Worm (Caenorhabditis elegans): ENCODE data around the gene sti-1.
A peak's percentile ranks its signal among the peaks of the same experiment; 100 is the strongest.

Gene sti-1

ce11 chrV:764732-765131 lies 8.6 kb upstream of the sti-1 start, which contains the start of gene str-238:
str-238 (plus strand) TSS chrV:765032.
- TF ChIP-seq skn-1 (tag; optimal IDR thresholded peaks at IDR 0.05): no peak
- TF ChIP-seq elt-1 (tag; optimal IDR thresholded peaks at IDR 0.05): no peak
- no peak for TF ChIP-seq ztf-11 (tag; optimal IDR thresholded peaks at IDR 0.05)
- no peak for TF ChIP-seq hmg-11 (tag; optimal IDR thresholded peaks at IDR 0.05)

ce11 chrV:772210-772609 lies 1.1 kb upstream of the sti-1 start:
- no peak for TF ChIP-seq tbx-2 (tag; optimal IDR thresholded peaks at IDR 0.05)
- no peak for TF ChIP-seq daf-12 (tag; optimal IDR thresholded peaks at IDR 0.05)
- TF ChIP-seq elt-3 (tag; optimal IDR thresholded peaks at IDR 0.05): no peak
- TF ChIP-seq ztf-4 (tag; optimal IDR thresholded peaks at IDR 0.05): no peak
- TF ChIP-seq pha-4 (tag; optimal IDR thresholded peaks at IDR 0.05): no peak
- no peak for TF ChIP-seq elt-2 (tag; optimal IDR thresholded peaks at IDR 0.05)
- TF ChIP-seq mml-1 (tag; optimal IDR thresholded peaks at IDR 0.05): no peak
- no peak for TF ChIP-seq nhr-28 (tag; optimal IDR thresholded peaks at IDR 0.05)
- TF ChIP-seq ZK546.5 (tag; optimal IDR thresholded peaks at IDR 0.05): no peak
- TF ChIP-seq unc-39 (tag; optimal IDR thresholded peaks at IDR 0.05): no peak
- no peak for TF ChIP-seq nhr-12 (tag; optimal IDR thresholded peaks at IDR 0.05)

DNA sequence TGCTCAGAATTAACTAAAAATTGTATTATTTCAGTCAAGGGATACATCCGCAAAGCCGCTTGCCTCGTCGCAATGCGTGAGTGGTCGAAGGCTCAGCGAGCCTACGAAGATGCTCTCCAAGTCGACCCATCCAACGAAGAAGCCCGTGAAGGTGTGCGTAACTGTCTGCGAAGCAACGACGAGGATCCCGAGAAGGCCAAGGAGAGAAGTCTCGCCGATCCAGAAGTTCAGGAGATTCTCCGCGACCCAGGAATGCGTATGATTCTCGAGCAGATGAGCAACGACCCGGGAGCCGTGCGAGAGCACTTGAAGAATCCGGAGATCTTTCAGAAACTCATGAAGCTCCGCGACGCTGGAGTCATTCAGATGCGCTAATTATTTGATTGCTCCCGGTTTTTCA lies 1.0 kb downstream of the sti-1 start:
- no peak for TF ChIP-seq zag-1 (tag; optimal IDR thresholded peaks at IDR 0.05)
- TF ChIP-seq unc-39 (tag; optimal IDR thresholded peaks at IDR 0.05): no peak
- TF ChIP-seq sea-2 (GFP tag; optimal IDR thresholded peaks at IDR 0.05): no peak

ce11 chrV:774875-775359 lies 1.6 kb downstream of the sti-1 start, which contains the start of gene srbc-58:
srbc-58 (plus strand) TSS chrV:774995.
- TF ChIP-seq nhr-67 (tag; optimal IDR thresholded peaks at IDR 0.05) (no peak), pha-4 (tag; optimal IDR thresholded peaks at IDR 0.05) (peak; percentile 21), R02D3.7 (tag; optimal IDR thresholded peaks at IDR 0.05) (peak; percentile 54), nhr-25 (tag; optimal IDR thresholded peaks at IDR 0.05) (peak; percentile 25), tbx-2 (tag; optimal IDR thresholded peaks at IDR 0.05) (peak; percentile 16), ama-1 (optimal IDR thresholded peaks at IDR 0.05) (peak; percentile 93), zag-1 (tag; optimal IDR thresholded peaks at IDR 0.05) (no peak), elt-2 (tag; optimal IDR thresholded peaks at IDR 0.05) (peak; percentile 21)

DNA sequence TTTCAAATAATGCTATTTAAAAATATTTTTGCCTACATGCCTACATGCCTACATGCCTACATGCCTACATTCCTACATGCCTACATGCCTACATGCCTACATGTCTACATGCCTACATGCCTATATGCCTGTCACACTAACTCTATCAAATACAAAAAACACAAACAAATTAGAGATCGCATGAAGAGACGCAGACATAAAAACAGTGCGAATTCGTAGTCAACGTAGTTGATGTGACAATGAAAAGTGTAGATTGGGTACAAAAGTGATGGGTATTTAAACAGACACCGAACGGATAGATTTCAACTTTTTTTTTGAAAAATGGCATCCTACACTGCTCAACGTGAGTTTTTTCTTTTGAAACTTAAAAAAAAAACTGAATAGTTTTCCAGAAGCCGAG lies 4.0 kb downstream of the sti-1 start, which contains the start of gene R09E12.9:
Gene R09E12.9 (plus strand): TSS at position 316 of the 400 bp plus-strand sequence.
- TF ChIP-seq nhr-77 (tag; optimal IDR thresholded peaks at IDR 0.05) (peak; percentile 94), nhr-25 (tag; optimal IDR thresholded peaks at IDR 0.05) (peak; percentile 34), ZK546.5 (tag; optimal IDR thresholded peaks at IDR 0.05) (no peak), elt-1 (tag; optimal IDR thresholded peaks at IDR 0.05) (peak; percentile 50), elt-2 (tag; optimal IDR thresholded peaks at IDR 0.05) (no peak), nhr-23 (tag; optimal IDR thresholded peaks at IDR 0.05) (peak; percentile 45), nfya-1 (tag; optimal IDR thresholded peaks at IDR 0.05; ENCODE audit: insufficient read depth) (peak; percentile 31), R02D3.7 (tag; optimal IDR thresholded peaks at IDR 0.05) (no peak), nhr-76 (tag; optimal IDR thresholded peaks at IDR 0.05) (peak; percentile 81), lin-15B (tag; optimal IDR thresholded peaks at IDR 0.05) (peak; percentile 15)

ce11 chrV:778339-778738 lies 5.0 kb downstream of the sti-1 start, which contains the start of gene srbc-59:
srbc-59 (plus strand) TSS chrV:778639.
- TF ChIP-seq nhr-28 (tag; optimal IDR thresholded peaks at IDR 0.05): no peak
- TF ChIP-seq nhr-11 (tag; optimal IDR thresholded peaks at IDR 0.05): no peak
- no peak for TF ChIP-seq elt-1 (tag; optimal IDR thresholded peaks at IDR 0.05)
- TF ChIP-seq pha-4 (tag; optimal IDR thresholded peaks at IDR 0.05): no peak
- TF ChIP-seq sea-2 (GFP tag; optimal IDR thresholded peaks at IDR 0.05): no peak
- no peak for TF ChIP-seq nhr-43 (tag; optimal IDR thresholded peaks at IDR 0.05; ENCODE audit: poor library complexity, severe bottlenecking)
- TF ChIP-seq nhr-23 (tag; optimal IDR thresholded peaks at IDR 0.05): no peak
- no peak for TF ChIP-seq nhr-76 (tag; optimal IDR thresholded peaks at IDR 0.05)

- TF ChIP-seq R02D3.7 (tag; optimal IDR thresholded peaks at IDR 0.05) (no peak), pha-4 (tag; optimal IDR thresholded peaks at IDR 0.05) (no peak), sea-2 (GFP tag; optimal IDR thresholded peaks at IDR 0.05) (no peak), nhr-12 (tag; optimal IDR thresholded peaks at IDR 0.05) (no peak), ceh-82 (tag; optimal IDR thresholded peaks at IDR 0.05) (no peak), nhr-77 (tag; optimal IDR thresholded peaks at IDR 0.05) (no peak), unc-62 (GFP tag; optimal IDR thresholded peaks at IDR 0.05) (no peak), nhr-76 (tag; optimal IDR thresholded peaks at IDR 0.05) (no peak)
These were observed 6.7 kb downstream of the sti-1 start, which contains the start of gene srbc-60 for ce11 chrV:779999-780398. srbc-60 (plus strand) TSS chrV:780299.

Measured in whole organism, L3 larva.